Fruit fly (Drosophila melanogaster) Kc167 (cell line): ENCODE results near the gene Sfp33A4.

ENCODE experiments used
- Myc ChIP-seq: fragments of >200 bp; optimal IDR thresholded peaks from 2 replicates; lab custom pipeline; 2017; ENCODE audit warnings: missing external identifiers
- Sin3A ChIP-seq: fragments of >200 bp; optimal IDR thresholded peaks from 2 replicates; lab custom pipeline; 2018; ENCODE audit warnings: missing external identifiers
- h ChIP-seq: fragments of >200 bp; optimal IDR thresholded peaks from 3 replicates; lab custom pipeline; 2018; ENCODE audit warnings: missing external identifiers
- insv ChIP-seq: fragments of >200 bp; optimal IDR thresholded peaks from 3 replicates; lab custom pipeline; 2018; ENCODE audit warnings: missing external identifiers
- psq ChIP-seq: fragments of >200 bp; optimal IDR thresholded peaks from 2 replicates; lab custom pipeline; 2017; ENCODE audit warnings: missing external identifiers
- ttk ChIP-seq: sonication (Bioruptor generic); optimal IDR thresholded peaks from 2 replicates; lab custom pipeline; 2017; ENCODE audit warnings: missing external identifiers

The Sfp33A4 gene

DNA sequence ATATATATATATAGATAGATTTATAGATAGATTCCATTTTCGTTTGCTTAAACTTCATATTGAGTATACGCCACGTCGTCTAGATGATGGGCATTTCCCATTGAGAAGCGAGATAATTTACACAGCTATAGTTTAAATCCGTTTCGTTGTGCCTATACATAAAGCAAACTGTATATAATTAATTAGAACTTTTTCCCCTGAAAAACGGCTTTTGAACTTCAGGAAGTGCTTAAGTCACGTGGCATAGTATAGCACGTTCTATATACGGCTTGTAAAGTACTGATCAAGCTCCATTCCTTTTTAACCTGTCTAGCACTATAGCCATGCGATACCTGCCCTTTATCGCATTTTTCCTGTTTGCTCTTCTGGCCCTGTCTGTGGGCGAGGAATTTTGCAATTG lies 2.6 kb downstream of the Sfp33A4 start, which contains the start of gene Sfp33A3:
TSS of gene Sfp33A3 (plus strand) at position 301 of the 400 bp plus-strand sequence.
- no peak for TF ChIP-seq Sin3A
- no peak for TF ChIP-seq ttk

DNA sequence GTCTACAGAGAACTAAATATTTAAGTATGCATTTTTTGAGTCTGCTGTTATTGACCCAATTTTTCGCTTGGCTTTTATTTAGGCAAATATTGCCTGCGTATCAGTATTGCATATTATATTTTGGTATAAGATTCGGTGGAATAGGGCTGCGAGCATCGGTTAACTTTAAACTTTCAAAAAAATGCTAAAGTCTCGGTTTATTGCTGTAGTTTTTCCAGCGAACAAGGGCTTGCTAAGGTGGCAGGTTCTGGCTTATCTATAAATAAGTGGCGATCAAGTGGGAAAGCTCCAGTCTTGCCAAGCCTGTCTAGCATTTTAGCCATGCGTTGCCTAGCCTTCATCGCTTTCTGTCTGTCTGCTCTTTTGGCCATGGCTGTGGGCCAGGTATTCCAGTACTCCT lies 3.3 kb downstream of the Sfp33A4 start, which contains the start of gene CG31704:
TSS of gene CG31704 (plus strand) at position 301 of the 400 bp plus-strand sequence.
- TF ChIP-seq insv (no peak), psq (no peak), Sin3A (no peak)

DNA sequence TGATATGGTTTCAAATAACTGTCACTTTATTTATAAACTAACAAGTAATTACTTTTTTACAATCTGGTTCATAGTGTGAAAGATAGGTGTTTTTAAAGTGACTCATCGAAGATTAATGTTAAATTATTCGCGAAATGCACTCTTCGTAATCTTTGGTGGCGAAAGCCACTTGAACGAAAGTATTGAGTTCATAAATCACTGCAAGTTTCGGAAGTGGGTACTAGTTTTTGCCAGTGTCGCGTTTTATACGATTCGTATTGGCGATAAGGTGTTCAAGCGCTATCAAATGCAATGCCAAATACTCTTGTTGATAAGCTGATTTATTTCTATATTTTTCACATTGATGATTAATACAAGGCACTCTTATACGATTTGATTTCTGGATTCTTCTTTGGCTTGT lies 4.5 kb downstream of the Sfp33A4 start:
- TF ChIP-seq Myc (lab: Kevin White, UChicago) (no peak), Sin3A (no peak), ttk (no peak), h (lab: Kevin White, UChicago) (no peak), psq (no peak), insv (no peak)

DNA sequence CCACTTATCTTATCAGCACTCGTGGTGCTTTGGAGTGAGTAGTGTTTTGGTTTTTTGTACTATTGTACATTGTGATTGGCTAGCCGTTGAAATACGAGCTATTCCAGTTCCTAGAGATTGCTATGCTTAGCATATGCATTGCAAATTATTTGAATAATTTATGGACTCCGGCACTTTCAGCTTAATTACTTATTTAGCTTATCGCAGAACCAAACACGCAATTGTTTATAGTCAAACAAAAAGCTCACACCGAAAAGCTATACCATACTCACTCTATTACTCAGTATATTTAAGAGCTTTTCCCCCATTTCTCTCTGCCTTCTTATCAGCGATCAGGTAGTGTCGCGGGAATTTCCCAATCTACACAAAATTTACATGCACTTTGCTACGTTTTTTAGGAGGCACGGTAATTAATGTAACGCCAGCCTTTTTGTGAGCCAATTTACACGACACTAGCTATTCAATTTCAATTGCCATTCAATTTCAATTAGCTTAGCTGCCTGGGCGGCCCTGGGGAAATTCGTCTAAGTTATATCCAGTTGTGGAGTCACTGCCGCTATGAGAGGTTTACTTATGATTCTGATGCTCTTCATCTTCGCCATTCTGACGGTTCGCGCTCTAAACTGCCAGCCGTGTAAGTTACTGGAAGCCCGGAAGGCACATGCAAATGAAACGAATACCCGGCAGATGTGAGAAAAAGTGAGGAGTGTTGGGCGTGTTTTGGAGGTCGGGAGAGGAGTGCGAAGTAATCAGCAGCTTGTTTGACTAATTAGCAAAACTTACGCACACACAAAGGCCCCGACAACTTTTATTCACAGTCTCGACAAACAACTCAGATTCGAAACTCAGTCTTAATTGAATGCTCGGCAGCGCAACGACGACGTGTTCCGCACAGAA lies 5.5 kb downstream of the Sfp33A4 start, which contains the start of the genes CG44008, CG14933, CG46426 and CG42486:
TSS of gene CG44008 (minus strand) at position 155 of the 897 bp plus-strand sequence.
TSS of gene CG14933 (plus strand) at position 538 of the 897 bp plus-strand sequence.
TSS of gene CG46426 (plus strand) at position 538 of the 897 bp plus-strand sequence.
TSS of gene CG42486 (plus strand) at position 847 of the 897 bp plus-strand sequence.
- TF ChIP-seq psq (no peak), insv (no peak)

DNA sequence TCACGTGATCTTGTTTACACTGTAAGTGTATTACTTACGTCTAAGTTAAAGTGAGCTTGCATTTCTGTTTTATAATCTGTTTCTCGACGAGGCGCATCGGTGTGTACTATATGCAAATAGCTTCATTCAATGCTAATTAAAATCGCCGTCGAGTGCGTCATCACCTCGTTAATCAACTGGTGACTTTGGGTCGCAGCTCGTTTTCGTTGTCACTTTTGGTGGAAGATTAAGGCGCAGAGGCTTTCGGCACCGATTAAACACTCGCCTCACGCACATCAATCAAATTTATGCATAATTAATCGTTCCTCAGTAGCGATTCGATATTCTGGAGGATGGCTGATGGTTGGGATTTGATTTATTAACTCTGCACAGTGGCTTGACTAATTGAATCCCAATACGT lies 7.2 kb downstream of the Sfp33A4 start:
- TF ChIP-seq ttk = no peak
- no peak for TF ChIP-seq psq
- TF ChIP-seq insv = no peak
- TF ChIP-seq Myc (lab: Kevin White, UChicago) = no peak
- TF ChIP-seq h (lab: Kevin White, UChicago) = no peak
- no peak for TF ChIP-seq Sin3A

DNA sequence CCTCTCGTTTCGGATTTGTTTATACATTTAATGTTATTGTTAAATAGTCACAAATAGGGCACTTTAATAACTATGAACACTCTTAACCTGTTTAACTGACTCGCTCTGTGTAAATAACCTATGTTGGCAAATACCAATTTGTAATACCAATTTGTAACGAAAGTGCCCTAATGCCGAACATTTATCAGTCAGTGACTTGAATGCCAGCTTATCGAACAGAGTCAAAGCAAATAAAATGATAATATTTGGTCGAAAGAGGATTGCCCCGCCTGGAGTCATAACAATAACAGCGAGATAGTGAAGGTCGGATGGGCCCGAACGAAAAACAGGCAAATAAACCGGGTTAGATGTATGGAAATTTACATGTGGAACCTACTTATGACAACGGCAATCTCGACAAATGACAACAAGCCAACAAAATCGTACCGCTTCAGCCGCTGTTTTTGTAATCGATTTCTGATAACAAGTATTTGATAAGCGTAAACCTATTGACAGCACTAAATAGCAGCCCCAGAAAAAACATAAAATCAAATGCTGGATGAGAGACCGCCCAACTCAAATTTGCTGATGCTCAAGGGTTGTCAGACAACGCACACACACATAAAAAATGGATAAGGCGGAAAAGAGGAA lies 8.2 kb downstream of the Sfp33A4 start:
- TF ChIP-seq psq (no peak), h (lab: Kevin White, UChicago) (no peak), ttk (no peak)

DNA sequence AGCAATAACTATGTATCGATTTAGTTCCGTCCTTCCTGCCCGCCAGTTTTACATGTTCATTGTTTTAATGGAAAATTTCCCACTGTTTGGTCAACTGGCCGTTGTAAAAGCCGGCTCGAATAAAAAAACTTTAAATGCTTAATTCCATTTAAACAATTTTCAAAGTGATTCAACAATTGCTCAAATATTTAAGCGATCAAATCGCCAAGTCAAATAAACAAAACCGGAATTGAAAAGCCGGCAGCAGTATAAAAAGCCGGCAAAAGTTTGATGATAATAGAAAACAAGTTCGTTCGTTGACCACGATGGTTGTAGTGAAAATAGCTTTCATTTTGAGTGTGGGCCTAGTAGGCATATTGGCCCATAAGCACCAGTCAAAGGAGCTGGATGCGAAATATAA lies 9.9 kb downstream of the Sfp33A4 start, which contains the start of gene Mal-B1:
TSS of gene Mal-B1 (plus strand) at position 301 of the 400 bp plus-strand sequence.
- no peak for TF ChIP-seq Myc (lab: Kevin White, UChicago)
- no peak for TF ChIP-seq psq
- TF ChIP-seq insv = no peak
- TF ChIP-seq ttk = no peak
- TF ChIP-seq Sin3A = no peak
- no peak for TF ChIP-seq h (lab: Kevin White, UChicago)

DNA sequence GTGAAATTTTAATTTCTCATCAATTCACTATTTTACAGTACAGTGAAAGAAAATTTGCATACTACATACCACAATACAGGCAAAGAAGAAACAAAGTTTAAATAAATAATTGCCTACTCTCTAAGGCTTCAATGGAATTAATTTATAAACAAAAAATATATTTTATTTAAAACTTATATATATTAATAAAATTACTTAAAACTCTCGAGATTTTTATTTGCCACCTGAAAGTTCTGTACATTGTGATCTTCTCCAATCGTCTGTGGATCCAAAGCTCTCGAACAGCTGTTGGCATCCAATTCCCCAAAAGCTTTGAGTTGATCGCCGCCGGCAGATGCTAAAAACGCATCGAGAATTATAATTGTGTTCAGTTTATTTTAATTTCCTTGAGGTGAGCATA lies 12.6 kb downstream of the Sfp33A4 start, which contains the start of gene Mal-B2:
TSS of gene Mal-B2 (plus strand) at position 301 of the 400 bp plus-strand sequence.
- TF ChIP-seq h (lab: Kevin White, UChicago) = no peak
- no peak for TF ChIP-seq psq
- TF ChIP-seq Myc (lab: Kevin White, UChicago) = no peak
- no peak for TF ChIP-seq Sin3A
- no peak for TF ChIP-seq ttk
- TF ChIP-seq insv = no peak

DNA sequence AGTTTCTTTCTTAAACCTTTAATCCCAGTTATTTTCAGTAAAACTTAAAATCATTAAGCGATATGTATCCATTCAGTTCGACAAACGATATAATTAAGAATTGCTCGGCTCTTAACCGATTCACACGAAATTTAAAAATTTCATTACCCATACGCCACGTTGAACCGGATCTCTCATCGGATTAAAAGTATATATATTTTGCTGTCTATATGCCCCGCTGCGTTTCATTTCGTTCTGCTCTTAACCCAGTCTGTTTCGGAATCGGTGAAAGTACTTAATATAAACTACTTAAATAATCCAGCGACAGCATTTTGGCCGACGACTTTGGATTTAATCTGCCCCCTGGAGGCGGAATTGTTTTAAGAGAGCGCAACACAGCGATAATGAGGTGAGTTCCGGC lies 16.1 kb downstream of the Sfp33A4 start, which contains the start of gene CG42751:
TSS of gene CG42751 (plus strand) at position 301 of the 400 bp plus-strand sequence.
- TF ChIP-seq h (lab: Kevin White, UChicago) (no peak), Myc (lab: Kevin White, UChicago) (no peak), ttk (no peak), Sin3A (no peak), insv (no peak), psq (no peak)

DNA sequence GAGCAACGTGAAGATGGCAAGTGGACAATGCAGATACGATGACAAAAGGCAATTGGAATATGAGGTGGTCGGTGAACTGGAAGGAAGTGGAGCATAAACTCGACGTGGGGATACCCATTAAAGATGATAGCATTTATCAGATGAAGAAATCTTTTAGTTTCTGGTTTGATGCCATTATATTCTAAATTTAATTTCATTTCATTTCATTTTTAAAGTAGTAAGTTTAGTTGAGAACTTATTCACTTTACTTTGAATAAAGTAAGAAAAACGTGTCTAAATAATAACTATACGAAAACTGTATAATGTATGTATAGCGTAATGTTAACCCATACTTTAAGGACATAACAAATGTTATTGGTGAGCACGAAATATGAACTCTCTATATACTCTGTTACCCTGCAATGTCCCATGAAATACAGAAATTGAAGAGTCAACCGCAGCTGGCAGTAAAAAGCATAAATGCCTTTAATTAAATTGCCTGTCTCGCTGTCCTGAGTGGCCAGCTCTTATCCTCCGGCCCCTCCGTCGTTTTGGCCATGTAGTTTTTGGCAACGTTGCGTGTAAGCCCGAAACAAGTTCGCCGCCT lies 33.9 kb downstream of the Sfp33A4 start:
- TF ChIP-seq insv (no peak), ttk (no peak), h (lab: Kevin White, UChicago) (no peak), psq (no peak), Sin3A (no peak), Myc (lab: Kevin White, UChicago) (no peak)

DNA sequence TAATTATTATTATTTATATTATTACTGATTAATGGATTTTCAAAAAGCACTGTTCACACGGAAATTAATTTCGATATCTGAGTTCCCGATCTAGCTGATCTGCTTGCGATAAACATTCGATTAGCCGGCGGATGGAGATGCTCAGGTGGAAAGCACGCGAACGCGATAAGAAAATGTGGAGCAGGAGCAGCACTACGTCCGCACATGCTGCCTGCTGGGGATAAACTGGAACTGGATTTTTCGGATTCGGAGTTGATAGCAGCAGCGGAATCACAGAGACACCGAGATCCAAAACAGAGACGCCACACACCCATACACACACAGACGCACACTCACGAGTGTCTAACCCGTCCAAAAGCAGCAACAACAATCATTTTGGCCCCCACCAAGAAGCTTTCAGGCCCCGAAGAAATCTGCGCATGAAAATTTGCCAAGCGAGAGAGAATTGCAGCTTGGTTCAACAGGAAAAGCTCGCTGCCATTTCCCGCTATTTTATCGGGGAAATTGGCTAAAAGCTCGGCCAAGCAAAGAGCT lies 37.3 kb downstream of the Sfp33A4 start:
- TF ChIP-seq h (lab: Kevin White, UChicago) = no peak

DNA sequence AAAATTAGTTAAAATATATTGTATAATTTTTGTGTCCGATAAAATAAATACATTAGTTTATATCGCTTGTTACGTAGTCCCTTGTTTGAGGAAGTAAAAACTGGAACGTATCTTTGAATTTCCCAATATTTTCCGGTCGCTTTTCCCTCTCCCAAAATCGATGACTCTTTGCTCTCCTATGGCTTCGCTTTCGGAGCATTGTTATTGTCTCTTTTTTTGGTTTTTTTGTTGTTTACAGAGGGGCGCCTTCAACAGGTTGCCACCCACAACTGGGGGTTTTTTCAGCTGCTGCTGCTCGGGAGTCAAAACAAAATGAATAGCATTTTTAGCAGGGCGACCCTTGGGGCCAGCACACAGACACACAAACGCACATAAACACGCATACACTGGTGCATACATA lies 37.8 kb downstream of the Sfp33A4 start:
- TF ChIP-seq Myc (lab: Kevin White, UChicago) = no peak
- no peak for TF ChIP-seq insv
- no peak for TF ChIP-seq psq
- no peak for TF ChIP-seq Sin3A
- TF ChIP-seq h (lab: Kevin White, UChicago) = no peak
- no peak for TF ChIP-seq ttk

DNA sequence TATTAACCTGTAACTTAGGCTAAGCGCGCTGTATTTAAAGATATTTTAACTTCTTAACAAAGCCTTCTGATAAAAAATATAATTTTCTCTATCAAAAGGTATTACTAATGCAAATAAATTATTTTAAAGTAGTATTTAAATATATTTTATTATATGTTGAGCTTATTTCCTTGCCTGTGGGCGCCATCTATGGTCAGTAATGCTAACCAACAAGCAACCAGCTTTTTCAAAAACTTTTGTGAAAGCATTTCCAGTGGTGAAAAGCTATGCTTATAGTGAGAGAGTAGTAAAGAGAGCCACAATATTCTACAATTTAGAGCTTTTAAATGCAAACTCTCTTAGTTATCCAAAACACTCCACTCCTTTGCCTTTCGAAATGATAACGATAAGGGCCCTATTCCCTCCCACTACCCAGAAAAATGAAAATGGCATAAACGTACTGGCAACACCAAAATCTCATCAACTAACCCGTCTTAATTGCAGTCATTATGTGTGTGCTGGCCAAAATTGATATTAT lies 41.8 kb downstream of the Sfp33A4 start:
- no peak for TF ChIP-seq psq
- TF ChIP-seq insv = no peak
- TF ChIP-seq Sin3A = no peak
- no peak for TF ChIP-seq h (lab: Kevin White, UChicago)
- no peak for TF ChIP-seq Myc (lab: Kevin White, UChicago)
- TF ChIP-seq ttk = no peak
